Worm (Caenorhabditis elegans) whole organism, L4 larva: Measurements from ENCODE around the gene ain-1.

ENCODE experiments used
- D1046.2 ChIP-seq: fragments of 200-800 bp; sonication (Bioruptor generic); IDR thresholded peaks from 2 replicates; pipeline ENCODE4 v1.3.6; 2022; ENCODE audit warnings: missing genetic modification characterization, missing compliant biosample characterization
- F44E2.7 ChIP-seq: fragments of 200-800 bp; sonication (Bioruptor generic); IDR thresholded peaks from 2 replicates; pipeline ENCODE4 v2.1.2; 2022; ENCODE audit warnings: missing genetic modification characterization, missing compliant biosample characterization
- R02D3.7 ChIP-seq: fragments of 150-350 bp; sonication (generic microtip); optimal IDR thresholded peaks from 3 replicates; lab custom pipeline; 2014; ENCODE audit warnings: missing biosample characterization, missing genetic modification characterization
- aha-1 ChIP-seq: fragments of 150-350 bp; peaks from one replicate; lab custom pipeline; 2014; ENCODE audit warnings: missing biosample characterization, missing genetic modification characterization
- attf-4 ChIP-seq: sonication (generic microtip); optimal IDR thresholded peaks from 3 replicates; lab custom pipeline; 2017; ENCODE audit warnings: missing biosample characterization, missing genetic modification characterization
- ceh-20 ChIP-seq: fragments of 200-800 bp; sonication (Bioruptor generic); IDR thresholded peaks from 2 replicates; pipeline ENCODE4 v1.3.6; 2022; ENCODE audit warnings: missing genetic modification reagents, missing genetic modification characterization, missing compliant biosample characterization
- ceh-44 ChIP-seq: fragments of 200-800 bp; sonication (Bioruptor generic); IDR thresholded peaks from 2 replicates; pipeline ENCODE4 v1.3.6; 2022; ENCODE audit warnings: missing genetic modification reagents, missing genetic modification characterization, missing compliant biosample characterization
- ceh-62 ChIP-seq: sonication (generic microtip); optimal IDR thresholded peaks from 2 replicates; lab custom pipeline; 2017; ENCODE audit warnings: missing biosample characterization, missing genetic modification characterization
- ceh-82 ChIP-seq: sonication (generic microtip); optimal IDR thresholded peaks from 2 replicates; lab custom pipeline; 2017; ENCODE audit warnings: missing biosample characterization, missing genetic modification characterization
- ces-1 ChIP-seq: fragments of 150-350 bp; sonication (generic microtip); optimal IDR thresholded peaks from 4 replicates; lab custom pipeline; 2014; ENCODE audit warnings: missing biosample characterization, missing genetic modification reagents, missing genetic modification characterization
- ctbp-1 ChIP-seq: fragments of 200-800 bp; sonication (Bioruptor generic); IDR thresholded peaks from 2 replicates; pipeline ENCODE4 v1.3.6; 2022; ENCODE audit warnings: missing genetic modification reagents, missing genetic modification characterization, missing compliant biosample characterization
- daf-12 ChIP-seq: fragments of 150-350 bp; optimal IDR thresholded peaks from 2 replicates; lab custom pipeline; 2014; ENCODE audit warnings: missing biosample characterization, missing genetic modification reagents, missing genetic modification characterization
- dmd-8 ChIP-seq: fragments of 200-800 bp; sonication (Bioruptor generic); IDR thresholded peaks from 2 replicates; pipeline ENCODE4 v1.3.6; 2022; ENCODE audit warnings: missing genetic modification characterization, missing compliant biosample characterization
- dmd-9 ChIP-seq: fragments of 200-800 bp; sonication (Bioruptor generic); IDR thresholded peaks from 2 replicates; pipeline ENCODE4 v1.3.6; 2022; ENCODE audit warnings: missing genetic modification reagents, missing genetic modification characterization, missing compliant biosample characterization
- fkh-10 ChIP-seq: fragments of 150-350 bp; optimal IDR thresholded peaks from 2 replicates; lab custom pipeline; 2014; ENCODE audit warnings: missing biosample characterization, missing genetic modification reagents, missing genetic modification characterization
- hif-1 ChIP-seq, 2 experiments: sonication (generic microtip); optimal IDR thresholded peaks; 2 replicates each; lab custom pipeline; 2016 to 2017; ENCODE audit warnings: missing compliant biosample characterization in 2 of 2, missing genetic modification characterization in 2 of 2, missing genetic modification reagents in 2 of 2, missing genotype in 2 of 2, mild to moderate bottlenecking in 1 of 2
- lin-1 ChIP-seq: fragments of 200-800 bp; sonication (Bioruptor generic); IDR thresholded peaks from 2 replicates; pipeline ENCODE4 v1.3.6; 2022; ENCODE audit warnings: missing genetic modification reagents, missing genetic modification characterization, missing compliant biosample characterization
- lin-29 ChIP-seq: fragments of 200-800 bp; sonication (Bioruptor generic); IDR thresholded peaks from 2 replicates; pipeline ENCODE4 v1.3.6; 2022; ENCODE audit warnings: missing genetic modification reagents, missing genetic modification characterization, missing compliant biosample characterization
- lin-39 ChIP-seq: fragments of 150-350 bp; optimal IDR thresholded peaks from 2 replicates; lab custom pipeline; 2014; ENCODE audit warnings: missing biosample characterization, missing genetic modification reagents, missing genetic modification characterization
- lir-3 ChIP-seq: sonication (generic microtip); optimal IDR thresholded peaks from 2 replicates; lab custom pipeline; 2016; ENCODE audit warnings: mild to moderate bottlenecking, missing genetic modification characterization, missing compliant biosample characterization
- mdl-1 ChIP-seq, 2 experiments: fragments of 150-350 bp in 1 of 2; sonication (generic microtip) in 1 of 2; optimal IDR thresholded peaks; 2 replicates each; lab custom pipeline; 2014 to 2017; ENCODE audit warnings: missing biosample characterization in 2 of 2, missing genetic modification characterization in 2 of 2
- mep-1 ChIP-seq: fragments of 150-350 bp; sonication (generic microtip); optimal IDR thresholded peaks from 3 replicates; lab custom pipeline; 2014; ENCODE audit warnings: missing biosample characterization, missing genetic modification characterization
- nhr-10 ChIP-seq: fragments of 150-350 bp; optimal IDR thresholded peaks from 2 replicates; lab custom pipeline; 2014; ENCODE audit warnings: missing biosample characterization, missing genetic modification characterization
- nhr-102 ChIP-seq: sonication (generic microtip); optimal IDR thresholded peaks from 2 replicates; lab custom pipeline; 2016; ENCODE audit warnings: mild to moderate bottlenecking, missing genetic modification characterization, moderate library complexity, missing compliant biosample characterization
- nhr-237 ChIP-seq: sonication (generic microtip); optimal IDR thresholded peaks from 2 replicates; lab custom pipeline; 2017; ENCODE audit warnings: missing biosample characterization, missing genetic modification characterization
- nhr-25 ChIP-seq: sonication (generic microtip); optimal IDR thresholded peaks from 2 replicates; lab custom pipeline; 2017; ENCODE audit warnings: missing genetic modification characterization, mild to moderate bottlenecking, missing compliant biosample characterization, antibody characterized with exemption, moderate library complexity, borderline replicate concordance; ENCODE audit not compliant: insufficient read depth
- nhr-42 ChIP-seq: fragments of 200-800 bp; sonication (Bioruptor generic); IDR thresholded peaks from 2 replicates; pipeline ENCODE4 v1.3.6; 2022; ENCODE audit warnings: missing genetic modification characterization, missing compliant biosample characterization
- nhr-76 ChIP-seq: fragments of 150-350 bp; optimal IDR thresholded peaks from 2 replicates; lab custom pipeline; 2014; ENCODE audit warnings: missing biosample characterization, missing genetic modification characterization
- pqm-1 ChIP-seq: sonication (generic microtip); optimal IDR thresholded peaks from 2 replicates; lab custom pipeline; 2017; ENCODE audit warnings: missing biosample characterization, missing genetic modification characterization
- rbr-2 ChIP-seq: sonication (generic microtip); optimal IDR thresholded peaks from 2 replicates; lab custom pipeline; 2016; ENCODE audit warnings: missing genotype, missing genetic modification characterization, missing compliant biosample characterization
- set-16 ChIP-seq: fragments of 200-800 bp; sonication (Bioruptor generic); IDR thresholded peaks from 2 replicates; pipeline ENCODE4 v1.3.6; 2022; ENCODE audit warnings: missing genetic modification reagents, missing genetic modification characterization, missing compliant biosample characterization
- snpc-1.2 ChIP-seq: fragments of 200-800 bp; sonication (Bioruptor generic); IDR thresholded peaks from 2 replicates; pipeline ENCODE4 v1.3.6; 2022; ENCODE audit warnings: missing genetic modification reagents, missing genetic modification characterization, missing compliant biosample characterization
- snpc-4 ChIP-seq: fragments of 150-350 bp; optimal IDR thresholded peaks from 2 replicates; lab custom pipeline; 2014; ENCODE audit warnings: missing biosample characterization, missing genetic modification characterization
- spr-3 ChIP-seq: fragments of 200-800 bp; sonication (Bioruptor generic); optimal IDR thresholded peaks from 2 replicates; lab custom pipeline; 2018; ENCODE audit warnings: mild to moderate bottlenecking, missing genetic modification characterization, missing compliant biosample characterization
- tag-97 ChIP-seq: fragments of 200-800 bp; sonication (Bioruptor generic); IDR thresholded peaks from 2 replicates; pipeline ENCODE4 v1.3.6; 2022; ENCODE audit warnings: missing genetic modification characterization, missing compliant biosample characterization
- unc-130 ChIP-seq: sonication (generic microtip); optimal IDR thresholded peaks from 2 replicates; lab custom pipeline; 2016; ENCODE audit warnings: missing genetic modification reagents, missing genetic modification characterization, missing compliant biosample characterization
- unc-39 ChIP-seq: sonication (generic microtip); optimal IDR thresholded peaks from 2 replicates; lab custom pipeline; 2017; ENCODE audit warnings: missing biosample characterization, missing genetic modification characterization
- unc-62 ChIP-seq, 3 experiments: fragments of 150-350 bp in 1 of 3; sonication (generic microtip); optimal IDR thresholded peaks in 2 of 3; peaks in 1 of 3; 1 replicate in 1 of 3; 2 replicates in 2 of 3; lab custom pipeline; 2014 to 2017; ENCODE audit warnings: missing biosample characterization in 3 of 3, missing genetic modification characterization in 3 of 3, missing genetic modification reagents in 3 of 3, missing genotype in 1 of 3
- vab-7 ChIP-seq: fragments of 200-800 bp; sonication (Bioruptor generic); IDR thresholded peaks from 2 replicates; pipeline ENCODE4 v1.3.6; 2022; ENCODE audit warnings: missing genetic modification reagents, missing genetic modification characterization, missing compliant biosample characterization
- zfp-3 ChIP-seq: fragments of 200-800 bp; sonication (Bioruptor generic); conservative IDR thresholded peaks from 2 replicates; pipeline ENCODE4 v1.3.6; 2022; ENCODE audit warnings: missing genetic modification reagents, missing genetic modification characterization, missing compliant biosample characterization
- zip-11 ChIP-seq: fragments of 200-800 bp; sonication (Bioruptor generic); IDR thresholded peaks from 2 replicates; pipeline ENCODE4 v1.3.6; 2022; ENCODE audit warnings: missing genetic modification characterization, missing compliant biosample characterization
- ztf-11 ChIP-seq: fragments of 150-350 bp; optimal IDR thresholded peaks from 2 replicates; lab custom pipeline; 2014; ENCODE audit warnings: missing biosample characterization, missing genetic modification characterization
- ztf-7 ChIP-seq: fragments of 150-350 bp; optimal IDR thresholded peaks from 2 replicates; lab custom pipeline; 2014; ENCODE audit warnings: missing biosample characterization, missing genetic modification characterization

Gene ain-1

ce11 chrX:16574303-16574702 lies 38.9 kb upstream of the ain-1 start:
- TF ChIP-seq spr-3 (GFP tag; lab: Kevin White, UChicago): no peak
- peak in 1 of 2 experiments; percentile 94 for TF ChIP-seq unc-62 (GFP tag; optimal IDR thresholded peaks at IDR 0.05 in 1 of 2; lab: Kevin White, UChicago)
- no peak for TF ChIP-seq unc-62 (tag; optimal IDR thresholded peaks at IDR 0.05; lab: Kevin White, UChicago)

DNA sequence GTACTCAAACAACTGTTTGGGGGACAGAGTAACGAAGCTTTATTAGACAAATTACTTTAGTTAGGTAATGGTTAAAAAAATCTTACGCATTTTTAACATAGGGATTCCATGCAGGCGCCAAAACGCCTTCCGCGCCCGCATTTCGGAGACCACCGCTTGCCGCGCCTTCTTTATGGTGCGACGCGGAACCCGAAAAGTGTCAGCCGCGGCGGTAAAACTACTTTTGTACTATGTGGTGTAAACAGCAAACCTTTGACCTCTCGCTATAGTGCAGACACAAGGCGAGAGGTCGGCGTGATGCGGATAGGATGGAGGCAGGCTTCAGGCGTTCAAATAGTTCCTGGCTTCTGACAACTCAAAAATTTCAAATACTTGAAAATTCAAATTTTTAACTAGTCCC lies 38.0 kb upstream of the ain-1 start:
- TF ChIP-seq ztf-11 (tag; lab: Kevin White, UChicago) (no peak), F44E2.7 (GFP tag; lab: Robert Waterston, UW) (no peak), rbr-2 (tag; lab: Kevin White, UChicago) (no peak), R02D3.7 (tag; lab: Kevin White, UChicago) (no peak), ceh-82 (no peak), nhr-237 (tag; lab: Kevin White, UChicago) (no peak), unc-130 (no peak), ctbp-1 (GFP tag; lab: Robert Waterston, UW) (no peak), tag-97 (GFP tag; lab: Robert Waterston, UW) (no peak), mdl-1 (tag; optimal IDR thresholded peaks at IDR 0.05; lab: Kevin White, UChicago) (no peak), lin-39 (no peak), D1046.2 (no peak), mep-1 (tag; lab: Kevin White, UChicago) (no peak), ceh-44 (GFP tag; lab: Robert Waterston, UW) (no peak), nhr-25 (tag; lab: Kevin White, UChicago) (no peak), vab-7 (GFP tag; lab: Robert Waterston, UW) (no peak)

- TF ChIP-seq nhr-102 (tag; lab: Kevin White, UChicago) (no peak), nhr-42 (0 out of 2 replicates have a peak, but pooled peaks have one; percentile 31), aha-1 (tag; lab: Kevin White, UChicago) (peak; percentile 67), dmd-8 (GFP tag; lab: Robert Waterston, UW) (peak; percentile 50; the same call in 1 of the 2 replicates), snpc-4 (tag; lab: Kevin White, UChicago) (no peak), set-16 (GFP tag; lab: Robert Waterston, UW) (peak; percentile 46; the same call in 1 of the 2 replicates)
- TF ChIP-seq, all 104 proteins: peak for 4
These were observed 33.9 kb upstream of the ain-1 start, which contains the start of gene ser-1 for ce11 chrX:16579303-16579795. Gene ser-1, plus strand, starts transcription at chrX:16579745.

DNA sequence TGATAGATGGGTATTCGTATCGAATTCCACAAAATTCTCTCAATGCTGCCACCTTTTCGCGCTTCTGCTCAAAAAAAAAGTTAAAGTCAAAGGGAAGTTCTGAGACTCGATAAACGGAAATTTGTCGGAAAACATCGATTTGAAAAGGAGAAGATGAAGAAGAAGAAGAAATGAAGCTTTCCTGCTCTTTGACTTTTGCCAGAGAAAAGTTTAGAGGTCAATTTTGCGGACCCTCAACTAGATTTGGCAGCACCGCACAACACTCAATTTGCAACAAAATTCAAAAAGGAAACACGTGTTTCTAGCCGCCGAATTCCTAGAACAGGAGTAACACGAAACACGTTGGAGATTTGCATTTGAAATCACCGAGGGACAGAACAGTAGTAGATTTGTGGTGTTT lies 25.1 kb upstream of the ain-1 start:
- TF ChIP-seq lin-1 (GFP tag; lab: Robert Waterston, UW) (no peak), ctbp-1 (GFP tag; lab: Robert Waterston, UW) (0 out of 2 replicates have a peak, but pooled peaks have one; percentile 15), unc-62 (GFP tag; optimal IDR thresholded peaks at IDR 0.05 in 1 of 2; lab: Kevin White, UChicago) (peak in 1 of 2 experiments; percentile 14), unc-62 (tag; optimal IDR thresholded peaks at IDR 0.05; lab: Kevin White, UChicago) (no peak), mdl-1 (tag; optimal IDR thresholded peaks at IDR 0.05; lab: Kevin White, UChicago) (no peak), zfp-3 (GFP tag; lab: Robert Waterston, UW) (no peak), fkh-10 (GFP tag; lab: Kevin White, UChicago) (peak; percentile 95), ces-1 (GFP tag; lab: Kevin White, UChicago) (peak; percentile 20), F44E2.7 (GFP tag; lab: Robert Waterston, UW) (0 out of 2 replicates have a peak, but pooled peaks have one; percentile 38)

DNA sequence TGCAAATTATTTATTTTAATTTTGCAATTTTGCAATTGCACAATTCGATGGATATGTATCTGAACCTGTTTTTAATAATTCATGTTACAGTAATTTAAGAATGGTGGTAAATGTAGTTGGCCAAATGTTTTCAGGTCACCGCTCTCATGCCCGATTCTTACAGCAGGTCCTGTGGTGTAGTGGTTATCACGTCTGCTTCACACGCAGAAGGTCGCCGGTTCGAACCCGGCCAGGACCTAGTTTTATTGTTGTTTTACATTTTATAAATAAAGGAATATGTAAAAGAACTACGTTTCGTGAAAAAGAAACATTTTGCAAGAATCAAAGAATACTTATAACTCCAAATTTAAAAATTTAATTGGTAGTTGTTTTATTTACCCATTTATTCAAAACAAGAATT lies 23.0 kb upstream of the ain-1 start:
- TF ChIP-seq lin-29 (GFP tag; lab: Robert Waterston, UW): no peak
- TF ChIP-seq daf-12 (tag; lab: Kevin White, UChicago): no peak
- no peak for TF ChIP-seq ceh-62 (tag; lab: Kevin White, UChicago)
- TF ChIP-seq F44E2.7 (GFP tag; lab: Robert Waterston, UW): no peak
- TF ChIP-seq pqm-1: no peak
- TF ChIP-seq R02D3.7 (tag; lab: Kevin White, UChicago): no peak
- TF ChIP-seq unc-39 (tag; lab: Kevin White, UChicago): no peak
- peak; percentile 69 for TF ChIP-seq snpc-1.2 (GFP tag; lab: Robert Waterston, UW)
- no peak for TF ChIP-seq nhr-10 (tag; lab: Kevin White, UChicago)
- no peak for TF ChIP-seq nhr-76 (tag; lab: Kevin White, UChicago)
- TF ChIP-seq lir-3 (tag; lab: Kevin White, UChicago): no peak
- TF ChIP-seq zip-11 (GFP tag; lab: Robert Waterston, UW): no peak
- TF ChIP-seq dmd-9 (GFP tag; lab: Robert Waterston, UW): no peak
- 0 out of 2 replicates have a peak, but pooled peaks have one; percentile 16 for TF ChIP-seq ceh-20
- no peak for TF ChIP-seq attf-4
- TF ChIP-seq ztf-7: no peak
- TF ChIP-seq hif-1 (tag; optimal IDR thresholded peaks at IDR 0.05; lab: Kevin White, UChicago): no peak
- TF ChIP-seq snpc-4 (tag; lab: Kevin White, UChicago): no peak
- TF ChIP-seq ztf-11 (tag; lab: Kevin White, UChicago): no peak
- no peak for TF ChIP-seq mdl-1 (tag; optimal IDR thresholded peaks at IDR 0.05; lab: Kevin White, UChicago)
